Worm (Caenorhabditis elegans) whole organism, L2 larva: ENCODE measurements around the gene EEED8.18.
A peak's percentile ranks its signal among the peaks of the same experiment; 100 is the strongest.

Source experiments
- C34F6.9 ChIP-seq: fragments of 150-350 bp; optimal IDR thresholded peaks from 2 replicates; lab custom pipeline; 2014; ENCODE audit warnings: missing biosample characterization, missing genetic modification characterization
- F13H6.1 ChIP-seq: sonication (generic microtip); optimal IDR thresholded peaks from 2 replicates; lab custom pipeline; 2016; ENCODE audit warnings: missing genetic modification characterization, missing compliant biosample characterization
- Y55F3AM.14 ChIP-seq: fragments of 200-800 bp; sonication (Bioruptor generic); optimal IDR thresholded peaks from 2 replicates; lab custom pipeline; 2018; ENCODE audit warnings: mild to moderate bottlenecking, missing genetic modification characterization, missing compliant biosample characterization
- blmp-1 ChIP-seq: sonication (generic microtip); optimal IDR thresholded peaks from 2 replicates; lab custom pipeline; 2017; ENCODE audit warnings: missing genetic modification characterization, mild to moderate bottlenecking, missing compliant biosample characterization, antibody characterized with exemption, moderate library complexity; ENCODE audit not compliant: insufficient read depth
- ceh-16 ChIP-seq: fragments of 150-350 bp; optimal IDR thresholded peaks from 2 replicates; lab custom pipeline; 2014; ENCODE audit warnings: missing biosample characterization, missing genetic modification characterization
- crh-2 ChIP-seq: sonication (generic microtip); optimal IDR thresholded peaks from 2 replicates; lab custom pipeline; 2017; ENCODE audit warnings: missing biosample characterization, missing genetic modification characterization
- egl-27 ChIP-seq: sonication (generic microtip); optimal IDR thresholded peaks from 3 replicates; lab custom pipeline; 2017; ENCODE audit warnings: missing biosample characterization, missing genetic modification reagents, missing genetic modification characterization
- elt-1 ChIP-seq: fragments of 150-350 bp; optimal IDR thresholded peaks from 2 replicates; lab custom pipeline; 2014; ENCODE audit warnings: missing biosample characterization, missing genetic modification characterization
- fos-1 ChIP-seq: fragments of 150-350 bp; optimal IDR thresholded peaks from 2 replicates; lab custom pipeline; 2014; ENCODE audit warnings: missing biosample characterization, missing genetic modification characterization
- gmeb-1 ChIP-seq: fragments of 150-350 bp; optimal IDR thresholded peaks from 2 replicates; lab custom pipeline; 2014; ENCODE audit warnings: missing biosample characterization, missing genetic modification characterization
- lin-11 ChIP-seq: fragments of 150-350 bp; sonication (generic microtip); optimal IDR thresholded peaks from 2 replicates; lab custom pipeline; 2014; ENCODE audit warnings: missing biosample characterization, missing genetic modification characterization, inconsistent platforms, mixed read lengths
- lin-13 ChIP-seq: fragments of 150-350 bp; optimal IDR thresholded peaks from 2 replicates; lab custom pipeline; 2014; ENCODE audit warnings: missing biosample characterization, missing genetic modification reagents, missing genetic modification characterization
- lin-39 ChIP-seq: fragments of 150-350 bp; optimal IDR thresholded peaks from 2 replicates; lab custom pipeline; 2014; ENCODE audit warnings: missing biosample characterization, missing genetic modification reagents, missing genetic modification characterization
- lsy-2 ChIP-seq, 2 experiments: fragments of 150-350 bp in 1 of 2; sonication (generic microtip) in 1 of 2; optimal IDR thresholded peaks; 2 replicates each; lab custom pipeline; 2014 to 2017; ENCODE audit warnings: missing biosample characterization in 2 of 2, missing genetic modification characterization in 2 of 2
- mbf-1 ChIP-seq: sonication (generic microtip); optimal IDR thresholded peaks from 2 replicates; lab custom pipeline; 2017; ENCODE audit warnings: missing biosample characterization, missing genetic modification characterization
- mdl-1 ChIP-seq, 2 experiments: fragments of 150-350 bp in 1 of 2; sonication (generic microtip) in 1 of 2; optimal IDR thresholded peaks; 2 replicates each; lab custom pipeline; 2017; ENCODE audit warnings: missing biosample characterization in 2 of 2, missing genetic modification characterization in 2 of 2
- nhr-10 ChIP-seq: sonication (generic microtip); optimal IDR thresholded peaks from 2 replicates; lab custom pipeline; 2017; ENCODE audit warnings: missing biosample characterization, missing genetic modification characterization
- nhr-12 ChIP-seq: fragments of 150-350 bp; optimal IDR thresholded peaks from 2 replicates; lab custom pipeline; 2014; ENCODE audit warnings: missing biosample characterization, missing genetic modification characterization
- nhr-23 ChIP-seq: fragments of 150-350 bp; optimal IDR thresholded peaks from 2 replicates; lab custom pipeline; 2014; ENCODE audit warnings: missing biosample characterization, missing genetic modification reagents, missing genetic modification characterization
- nhr-25 ChIP-seq: fragments of 150-350 bp; sonication (generic microtip); optimal IDR thresholded peaks from 3 replicates; lab custom pipeline; 2014; ENCODE audit warnings: missing biosample characterization, missing genetic modification characterization
- nhr-6 ChIP-seq: fragments of 150-350 bp; optimal IDR thresholded peaks from 2 replicates; lab custom pipeline; 2014; ENCODE audit warnings: missing biosample characterization, missing genetic modification characterization
- peb-1 ChIP-seq: fragments of 150-350 bp; optimal IDR thresholded peaks from 2 replicates; lab custom pipeline; 2014; ENCODE audit warnings: missing biosample characterization, missing genetic modification characterization
- sem-4 ChIP-seq: fragments of 150-350 bp; optimal IDR thresholded peaks from 2 replicates; lab custom pipeline; 2014; ENCODE audit warnings: missing biosample characterization, missing genetic modification reagents, missing genetic modification characterization
- sma-3 ChIP-seq: sonication (generic microtip); optimal IDR thresholded peaks from 2 replicates; lab custom pipeline; 2016; ENCODE audit warnings: missing genetic modification reagents, missing genetic modification characterization, missing compliant biosample characterization
- sma-9 ChIP-seq, 2 experiments: fragments of 150-350 bp in 1 of 2; sonication (generic microtip) in 1 of 2; optimal IDR thresholded peaks; 2 replicates each; lab custom pipeline; 2014 to 2016; ENCODE audit warnings: missing genetic modification characterization in 2 of 2, mild to moderate bottlenecking in 1 of 2, missing biosample characterization in 1 of 2, missing compliant biosample characterization in 1 of 2, missing genetic modification reagents in 1 of 2, moderate library complexity in 1 of 2
- snpc-4 ChIP-seq: fragments of 150-350 bp; optimal IDR thresholded peaks from 2 replicates; lab custom pipeline; 2014; ENCODE audit warnings: missing biosample characterization, missing genetic modification characterization
- unc-62 ChIP-seq: fragments of 150-350 bp; optimal IDR thresholded peaks from 2 replicates; lab custom pipeline; 2014; ENCODE audit warnings: missing biosample characterization, missing genetic modification reagents, missing genetic modification characterization
- ztf-1 ChIP-seq: fragments of 200-800 bp; sonication (Bioruptor generic); conservative IDR thresholded peaks from 2 replicates; pipeline ENCODE4 v1.3.6; 2022; ENCODE audit warnings: missing genetic modification characterization, missing compliant biosample characterization
- ztf-4 ChIP-seq: fragments of 150-350 bp; optimal IDR thresholded peaks from 2 replicates; lab custom pipeline; 2014; ENCODE audit warnings: missing biosample characterization, missing genetic modification characterization

The EEED8.18 gene

ce11 chrII:5458683-5459410, 46.4 kb upstream of the EEED8.18 start:
- TF ChIP-seq fos-1 (tag; lab: Kevin White, UChicago) (peak; percentile 34), elt-1 (tag; lab: Kevin White, UChicago) (no peak), blmp-1 (peak; percentile 54)

- TF ChIP-seq peb-1 (no peak), F13H6.1 (no peak), sma-9 (GFP tag; optimal IDR thresholded peaks at IDR 0.05; lab: Kevin White, UChicago) (no peak), sma-9 (tag; optimal IDR thresholded peaks at IDR 0.05; lab: Kevin White, UChicago) (no peak), ceh-16 (tag; lab: Kevin White, UChicago) (no peak), nhr-25 (tag; lab: Kevin White, UChicago) (no peak), nhr-12 (tag; lab: Kevin White, UChicago) (no peak), sma-3 (no peak), egl-27 (tag; lab: Kevin White, UChicago) (no peak), lin-11 (no peak), sem-4 (no peak)
These were observed 43.4 kb upstream of the EEED8.18 start, which contains the start of gene daz-1 for ce11 chrII:5455650-5456355. Gene daz-1, plus strand, starts transcription at chrII:5456305.

- TF ChIP-seq lin-39 (tag; lab: Kevin White, UChicago) (no peak), sma-3 (no peak), gmeb-1 (tag; lab: Kevin White, UChicago) (no peak), mdl-1 (tag; optimal IDR thresholded peaks at IDR 0.05; lab: Kevin White, UChicago) (no peak), nhr-6 (tag; lab: Kevin White, UChicago) (no peak), lin-13 (GFP tag; lab: Kevin White, UChicago) (no peak), C34F6.9 (tag; lab: Kevin White, UChicago) (no peak), elt-1 (tag; lab: Kevin White, UChicago) (no peak), ztf-1 (GFP tag; lab: Robert Waterston, UW) (no peak), ceh-16 (tag; lab: Kevin White, UChicago) (no peak), nhr-23 (no peak), lsy-2 (tag; optimal IDR thresholded peaks at IDR 0.05; lab: Kevin White, UChicago) (no peak), Y55F3AM.14 (GFP tag; lab: Kevin White, UChicago) (no peak), peb-1 (no peak), nhr-25 (tag; lab: Kevin White, UChicago) (no peak), fos-1 (tag; lab: Kevin White, UChicago) (no peak), ztf-4 (tag; lab: Kevin White, UChicago) (no peak)
These were observed 41.1 kb upstream of the EEED8.18 start, which contains the start of gene dhs-5 for ce11 chrII:5453547-5453946. Gene dhs-5, plus strand, starts transcription at chrII:5453847.

- TF ChIP-seq nhr-10 (tag; lab: Kevin White, UChicago): no peak
- no peak for TF ChIP-seq Y55F3AM.14 (GFP tag; lab: Kevin White, UChicago)
- no peak for TF ChIP-seq fos-1 (tag; lab: Kevin White, UChicago)
- no peak for TF ChIP-seq sma-3
- no peak for TF ChIP-seq mbf-1 (tag; lab: Kevin White, UChicago)
- no peak for TF ChIP-seq ztf-1 (GFP tag; lab: Robert Waterston, UW)
- no peak for TF ChIP-seq crh-2 (tag; lab: Kevin White, UChicago)
- no peak for TF ChIP-seq snpc-4
These were observed 38.9 kb upstream of the EEED8.18 start for ce11 chrII:5451278-5451677.

- TF ChIP-seq nhr-10 (tag; lab: Kevin White, UChicago): no peak
- peak; percentile 56 for TF ChIP-seq sma-3
These were observed 37.2 kb upstream of the EEED8.18 start for ce11 chrII:5449620-5450019.

- TF ChIP-seq crh-2 (tag; lab: Kevin White, UChicago): no peak
- TF ChIP-seq nhr-23: no peak
- TF ChIP-seq F13H6.1: peak; percentile 52
- TF ChIP-seq sma-9 (GFP tag; optimal IDR thresholded peaks at IDR 0.05; lab: Kevin White, UChicago): peak; percentile 60
- no peak for TF ChIP-seq sma-9 (tag; optimal IDR thresholded peaks at IDR 0.05; lab: Kevin White, UChicago)
- TF ChIP-seq unc-62 (GFP tag; lab: Kevin White, UChicago): no peak
These were observed 36.8 kb upstream of the EEED8.18 start for ce11 chrII:5449219-5449618.
